Fruit fly (Drosophila melanogaster) whole organism, embryonic: ENCODE data around the gene shf.
A peak's percentile ranks its signal among the peaks of the same experiment; 100 is the strongest.

Experiments used
- Atf3 ChIP-seq: fragments of 200-800 bp; sonication (Bioruptor generic); optimal IDR thresholded peaks from 3 replicates; lab custom pipeline; 2016; ENCODE audit warnings: missing biosample characterization, missing genetic modification characterization
- CG11696 ChIP-seq: fragments of 200-800 bp; sonication (Bioruptor generic); IDR thresholded peaks from 2 replicates; pipeline ENCODE4 v1.3.6; 2022; ENCODE audit warnings: missing biosample characterization, missing genetic modification characterization
- CG1233 ChIP-seq: fragments of 200-800 bp; sonication (Bioruptor generic); optimal IDR thresholded peaks from 4 replicates; lab custom pipeline; 2018; ENCODE audit warnings: missing biosample characterization, mild to moderate bottlenecking, missing genetic modification characterization
- CG13894 ChIP-seq: fragments of 200-800 bp; sonication (Bioruptor generic); optimal IDR thresholded peaks from 3 replicates; lab custom pipeline; 2018; ENCODE audit warnings: missing biosample characterization, mild to moderate bottlenecking, missing genetic modification characterization, moderate library complexity
- CG14965 ChIP-seq: fragments of 200-800 bp; sonication (Bioruptor generic); optimal IDR thresholded peaks from 2 replicates; lab custom pipeline; 2016; ENCODE audit warnings: missing biosample characterization, missing genetic modification characterization, borderline replicate concordance
- CG1647 ChIP-seq: fragments of 200-800 bp; sonication (Bioruptor generic); optimal IDR thresholded peaks from 3 replicates; lab custom pipeline; 2016; ENCODE audit warnings: missing biosample characterization, missing genetic modification characterization
- CG17186 ChIP-seq: fragments of 200-800 bp; sonication (Bioruptor generic); optimal IDR thresholded peaks from 3 replicates; lab custom pipeline; 2017; ENCODE audit warnings: missing biosample characterization, missing genetic modification reagents, missing genetic modification characterization
- CG17385 ChIP-seq: fragments of 200-800 bp; sonication (Bioruptor generic); optimal IDR thresholded peaks from 3 replicates; lab custom pipeline; 2018; ENCODE audit warnings: missing biosample characterization, mild to moderate bottlenecking, missing genetic modification characterization
- CG30431 ChIP-seq: fragments of 200-800 bp; sonication (Bioruptor generic); optimal IDR thresholded peaks from 2 replicates; lab custom pipeline; 2017; ENCODE audit warnings: missing biosample characterization, missing genetic modification characterization
- CG4282 ChIP-seq: fragments of 200-800 bp; sonication (Bioruptor generic); optimal IDR thresholded peaks from 2 replicates; lab custom pipeline; 2016; ENCODE audit warnings: missing biosample characterization, missing genetic modification characterization
- CG5180 ChIP-seq: fragments of 200-800 bp; sonication (Bioruptor generic); optimal IDR thresholded peaks from 3 replicates; lab custom pipeline; 2017; ENCODE audit warnings: missing biosample characterization, missing genetic modification characterization, mild to moderate bottlenecking, moderate library complexity, missing genetic modification reagents
- CG5245 ChIP-seq: fragments of 200-800 bp; sonication (Bioruptor generic); optimal IDR thresholded peaks from 3 replicates; lab custom pipeline; 2016; ENCODE audit warnings: missing biosample characterization, missing genetic modification characterization
- CG7372 ChIP-seq: fragments of 200-800 bp; sonication (Bioruptor generic); IDR thresholded peaks from 2 replicates; pipeline ENCODE4 v1.3.6; 2022; ENCODE audit warnings: missing biosample characterization, missing genetic modification characterization
- CG7556 ChIP-seq: fragments of 200-800 bp; sonication (Bioruptor generic); optimal IDR thresholded peaks from 2 replicates; lab custom pipeline; 2017; ENCODE audit warnings: missing biosample characterization, mild to moderate bottlenecking, missing genetic modification characterization
- CG7839 ChIP-seq: fragments of 200-800 bp; sonication (Bioruptor generic); optimal IDR thresholded peaks from 3 replicates; lab custom pipeline; 2018; ENCODE audit warnings: missing biosample characterization, mild to moderate bottlenecking, missing genetic modification characterization, moderate library complexity
- CG8924 ChIP-seq: fragments of 200-800 bp; optimal IDR thresholded peaks from 3 replicates; lab custom pipeline; 2019; ENCODE audit warnings: missing biosample characterization, mild to moderate bottlenecking, missing genetic modification characterization, moderate library complexity
- CG9609 ChIP-seq: fragments of 200-800 bp; sonication (Bioruptor generic); optimal IDR thresholded peaks from 3 replicates; lab custom pipeline; 2016; ENCODE audit warnings: missing biosample characterization, missing genetic modification characterization
- D19A ChIP-seq: fragments of 200-800 bp; optimal IDR thresholded peaks from 3 replicates; lab custom pipeline; 2019; ENCODE audit warnings: missing biosample characterization, mild to moderate bottlenecking, missing genetic modification characterization, moderate library complexity
- D19B ChIP-seq: fragments of 200-800 bp; sonication (Bioruptor generic); optimal IDR thresholded peaks from 2 replicates; lab custom pipeline; 2017; ENCODE audit warnings: missing biosample characterization, mild to moderate bottlenecking, missing genetic modification characterization
- Gsc ChIP-seq: fragments of 200-800 bp; sonication (Bioruptor generic); IDR thresholded peaks from 2 replicates; pipeline ENCODE4 v1.3.6; 2022; ENCODE audit warnings: missing biosample characterization, missing genetic modification characterization
- H15 ChIP-seq: fragments of 200-800 bp; sonication (Bioruptor generic); IDR thresholded peaks from 3 replicates; pipeline ENCODE4 v1.3.6; 2022; ENCODE audit warnings: missing biosample characterization, missing genetic modification characterization
- Hey ChIP-seq: fragments of 200-800 bp; sonication (Bioruptor generic); optimal IDR thresholded peaks from 3 replicates; lab custom pipeline; 2018; ENCODE audit warnings: missing biosample characterization, mild to moderate bottlenecking, missing genetic modification characterization
- HmgZ ChIP-seq: fragments of 200-800 bp; sonication (Bioruptor generic); optimal IDR thresholded peaks from 2 replicates; lab custom pipeline; 2018; ENCODE audit warnings: missing biosample characterization, mild to moderate bottlenecking, missing genetic modification characterization
- Hr78 ChIP-seq, 2 experiments: fragments of 200-800 bp in 1 of 2; fragments of >200 bp in 1 of 2; sonication (Bioruptor generic) in 1 of 2; optimal IDR thresholded peaks; 2 replicates each; lab custom pipeline; 2017 to 2019; ENCODE audit warnings: missing biosample characterization in 2 of 2, missing genetic modification characterization in 2 of 2, mild to moderate bottlenecking in 1 of 2, moderate library complexity in 1 of 2
- Nf-YC ChIP-seq: fragments of 200-800 bp; optimal IDR thresholded peaks from 3 replicates; lab custom pipeline; 2019; ENCODE audit warnings: missing biosample characterization, mild to moderate bottlenecking, missing genetic modification characterization, moderate library complexity
- Oaz ChIP-seq: fragments of 200-800 bp; sonication (Bioruptor generic); IDR thresholded peaks from 2 replicates; pipeline ENCODE4 v1.3.6; 2022; ENCODE audit warnings: missing biosample characterization, missing genetic modification characterization
- Ptx1 ChIP-seq: fragments of 200-800 bp; sonication (Bioruptor generic); IDR thresholded peaks from 2 replicates; pipeline ENCODE4 v1.3.6; 2022; ENCODE audit warnings: missing biosample characterization, missing genetic modification characterization
- Side ChIP-seq: fragments of 200-800 bp; sonication (Bioruptor generic); optimal IDR thresholded peaks from 2 replicates; lab custom pipeline; 2016; ENCODE audit warnings: missing biosample characterization, missing genetic modification characterization
- Xrp1 ChIP-seq: fragments of 200-800 bp; sonication (Bioruptor generic); IDR thresholded peaks from 2 replicates; pipeline ENCODE4 v1.3.6; 2022; ENCODE audit warnings: missing biosample characterization, missing genetic modification characterization
- aop ChIP-seq: fragments of 200-800 bp; sonication (Bioruptor generic); IDR thresholded peaks from 2 replicates; pipeline ENCODE4 v1.3.6; 2022; ENCODE audit warnings: missing biosample characterization, missing genetic modification characterization
- ato ChIP-seq: fragments of 200-800 bp; sonication (Bioruptor generic); IDR thresholded peaks from 2 replicates; pipeline ENCODE4 v1.3.6; 2022; ENCODE audit warnings: missing biosample characterization, missing genetic modification characterization; ENCODE audit not compliant: partially characterized antibody
- bbx ChIP-seq: fragments of 200-800 bp; sonication (Bioruptor generic); IDR thresholded peaks from 2 replicates; pipeline ENCODE4 v1.3.6; 2022; ENCODE audit warnings: missing biosample characterization, missing genetic modification characterization; ENCODE audit not compliant: partially characterized antibody
- bigmax ChIP-seq: fragments of 200-800 bp; sonication (Bioruptor generic); optimal IDR thresholded peaks from 2 replicates; lab custom pipeline; 2018; ENCODE audit warnings: missing biosample characterization, mild to moderate bottlenecking, missing genetic modification characterization
- cad ChIP-seq: fragments of >200 bp; optimal IDR thresholded peaks from 2 replicates; lab custom pipeline; 2017; ENCODE audit warnings: missing biosample characterization, missing genetic modification characterization
- chif ChIP-seq, 2 experiments: fragments of 200-800 bp; sonication (Bioruptor generic); optimal IDR thresholded peaks; 3 replicates each; lab custom pipeline; 2016; ENCODE audit warnings: missing biosample characterization in 2 of 2, missing genetic modification characterization in 2 of 2
- chm ChIP-seq: fragments of 200-800 bp; sonication (Bioruptor generic); IDR thresholded peaks from 2 replicates; pipeline ENCODE4 v1.3.6; 2022; ENCODE audit warnings: missing biosample characterization, missing genetic modification characterization
- da ChIP-seq: fragments of 200-800 bp; sonication (Bioruptor generic); optimal IDR thresholded peaks from 2 replicates; lab custom pipeline; 2016; ENCODE audit warnings: missing biosample characterization, missing genetic modification characterization
- dpn ChIP-seq, 2 experiments: fragments of 200-800 bp; sonication (Bioruptor generic); optimal IDR thresholded peaks; 3 replicates each; lab custom pipeline; 2016; ENCODE audit warnings: missing biosample characterization in 2 of 2, missing genetic modification characterization in 2 of 2
- gcm ChIP-seq: fragments of 200-800 bp; sonication (Bioruptor generic); optimal IDR thresholded peaks from 2 replicates; lab custom pipeline; 2019; ENCODE audit warnings: missing biosample characterization, mild to moderate bottlenecking, missing genetic modification characterization, moderate library complexity
- h ChIP-seq: fragments of >200 bp; optimal IDR thresholded peaks from 2 replicates; lab custom pipeline; 2017
- lov ChIP-seq, 2 experiments: fragments of 200-800 bp in 1 of 2; fragments of >200 bp in 1 of 2; sonication (Bioruptor generic) in 1 of 2; IDR thresholded peaks in 1 of 2; optimal IDR thresholded peaks in 1 of 2; 2 replicates in 1 of 2; 3 replicates in 1 of 2; pipeline versions ENCODE4 v1.3.6 to Lab custom; 2017 to 2022; ENCODE audit warnings: missing biosample characterization in 1 of 2, missing genetic modification characterization in 1 of 2
- luna ChIP-seq: fragments of 200-800 bp; sonication (Bioruptor generic); optimal IDR thresholded peaks from 2 replicates; lab custom pipeline; 2016; ENCODE audit warnings: missing biosample characterization, missing genetic modification characterization
- nau ChIP-seq: fragments of 200-800 bp; sonication (Bioruptor generic); optimal IDR thresholded peaks from 3 replicates; lab custom pipeline; 2017; ENCODE audit warnings: missing biosample characterization, mild to moderate bottlenecking, missing genetic modification characterization, missing genetic modification reagents
- nerfin-2 ChIP-seq: fragments of 200-800 bp; sonication (Bioruptor generic); IDR thresholded peaks from 2 replicates; pipeline ENCODE4 v1.3.6; 2022; ENCODE audit warnings: missing biosample characterization, missing genetic modification characterization; ENCODE audit not compliant: partially characterized antibody
- pan ChIP-seq, 4 experiments: fragments of >200 bp in 3 of 4; fragments of 200-800 bp in 1 of 4; sonication (Bioruptor generic) in 1 of 4; optimal IDR thresholded peaks in 3 of 4; IDR thresholded peaks in 1 of 4; 2 replicates each; pipeline versions ENCODE4 v1.3.6 to Lab custom; 2017 to 2022; ENCODE audit warnings: missing biosample characterization in 2 of 4, missing genetic modification characterization in 2 of 4, mixed read lengths in 1 of 4
- repo ChIP-seq: fragments of 200-800 bp; sonication (Bioruptor generic); optimal IDR thresholded peaks from 2 replicates; lab custom pipeline; 2016; ENCODE audit warnings: missing biosample characterization, missing genetic modification characterization
- sim ChIP-seq: fragments of 200-800 bp; sonication (Bioruptor generic); IDR thresholded peaks from 2 replicates; pipeline ENCODE4 v1.3.6; 2022; ENCODE audit warnings: missing biosample characterization, missing genetic modification characterization
- tx ChIP-seq: fragments of 200-800 bp; sonication (Bioruptor generic); optimal IDR thresholded peaks from 2 replicates; lab custom pipeline; 2016; ENCODE audit warnings: missing biosample characterization, missing genetic modification characterization
- wdn ChIP-seq: fragments of 200-800 bp; sonication (Bioruptor generic); IDR thresholded peaks from 2 replicates; pipeline ENCODE4 v1.3.6; 2022; ENCODE audit warnings: missing biosample characterization, missing genetic modification characterization
- zfh1 ChIP-seq: fragments of 200-800 bp; sonication (Bioruptor generic); IDR thresholded peaks from 3 replicates; pipeline ENCODE4 v1.3.6; 2022; ENCODE audit warnings: missing biosample characterization, missing genetic modification characterization

shf gene

DNA sequence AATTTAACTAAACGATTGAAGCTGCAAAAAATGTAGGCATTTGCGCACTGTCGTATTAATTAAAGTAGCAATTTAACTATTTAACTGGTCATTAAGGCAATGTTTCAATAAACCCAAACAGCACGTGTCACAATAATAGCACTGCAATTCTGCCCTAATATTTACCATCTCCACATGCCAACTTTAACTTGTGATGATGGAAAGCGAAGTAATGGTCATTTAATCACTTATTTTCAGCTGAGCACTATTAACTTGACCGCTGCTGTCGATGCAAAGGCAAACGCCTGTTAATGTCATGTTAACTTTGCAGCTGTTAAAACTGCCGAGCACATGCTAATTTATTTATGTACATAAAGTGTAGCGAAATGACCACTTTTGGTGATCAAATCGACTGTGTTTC lies 14.7 kb upstream of the shf start (continued):
- TF ChIP-seq nerfin-2 (GFP tag; lab: Robert Waterston, UW) = no peak
- peak; percentile 79 for TF ChIP-seq CG8924
- peak; percentile 74 to 79 for TF ChIP-seq chif (GFP tag; optimal IDR thresholded peaks at IDR 0.05; lab: Kevin White, UChicago)
- TF ChIP-seq Xrp1 (GFP tag; lab: Robert Waterston, UW) = peak; percentile 84
- TF ChIP-seq Hey (tag; lab: Kevin White, UChicago) = peak; percentile 53
- no peak for TF ChIP-seq lov (optimal IDR thresholded peaks at IDR 0.05; lab: Kevin White, UChicago)
- TF ChIP-seq lov (GFP tag; IDR thresholded peaks at IDR 0.05; lab: Robert Waterston, UW) = peak; percentile 62; the same call in 1 of the 3 replicates
- TF ChIP-seq pan (optimal IDR thresholded peaks at IDR 0.05; lab: Kevin White, UChicago) = no peak
- peak in 1 of 2 experiments; percentile 92 for TF ChIP-seq pan (GFP tag; optimal IDR thresholded peaks at IDR 0.05 in 1 of 2, IDR thresholded peaks at IDR 0.05 in 1 of 2)
- TF ChIP-seq CG13894 (tag; lab: Kevin White, UChicago) = peak; percentile 31
- TF ChIP-seq h (lab: Kevin White, UChicago) = no peak
- TF ChIP-seq gcm (GFP tag; lab: Kevin White, UChicago) = peak; percentile 54
- TF ChIP-seq bigmax (GFP tag; lab: Kevin White, UChicago) = no peak
- TF ChIP-seq Oaz = peak; percentile 65; the same call in 1 of the 2 replicates
- peak; percentile 83 for TF ChIP-seq CG1233 (GFP tag; lab: Kevin White, UChicago)
- TF ChIP-seq CG5245 (GFP tag; lab: Kevin White, UChicago) = peak; percentile 78
- TF ChIP-seq CG11696 (GFP tag; lab: Robert Waterston, UW) = peak; percentile 95
- peak; percentile 89 for TF ChIP-seq CG7839 (tag; lab: Kevin White, UChicago)
- TF ChIP-seq Hr78 (GFP tag; optimal IDR thresholded peaks at IDR 0.05; lab: Kevin White, UChicago) = no peak
- peak; percentile 78 for TF ChIP-seq repo (GFP tag; lab: Kevin White, UChicago)
- peak; percentile 57 for TF ChIP-seq tx
- TF ChIP-seq ato (GFP tag; lab: Robert Waterston, UW) = no peak
- TF ChIP-seq cad (GFP tag; lab: Kevin White, UChicago) = no peak
- TF ChIP-seq aop (GFP tag; lab: Robert Waterston, UW) = peak; percentile 55; the same call in 1 of the 2 replicates
- peak; percentile 8 for TF ChIP-seq CG14965 (GFP tag; lab: Kevin White, UChicago)
- TF ChIP-seq Ptx1 (GFP tag; lab: Robert Waterston, UW) = peak; percentile 84
- peak; percentile 59; the same call in 1 of the 2 replicates for TF ChIP-seq sim (GFP tag; lab: Robert Waterston, UW)
- TF ChIP-seq CG7556 (GFP tag; lab: Kevin White, UChicago) = peak; percentile 76
- TF ChIP-seq CG9609 (GFP tag; lab: Kevin White, UChicago) = peak; percentile 70
- peak; percentile 59 for TF ChIP-seq luna (GFP tag; lab: Kevin White, UChicago)
- TF ChIP-seq CG4282 = peak; percentile 50
- TF ChIP-seq da (GFP tag; lab: Kevin White, UChicago) = peak; percentile 31
- peak; percentile 65 for TF ChIP-seq CG5180 (GFP tag; lab: Kevin White, UChicago)
- TF ChIP-seq CG17186 = peak; percentile 15
- peak; percentile 65 for TF ChIP-seq Side (GFP tag; lab: Kevin White, UChicago)
- peak; percentile 60 for TF ChIP-seq D19A (tag; lab: Kevin White, UChicago)
- peak; percentile 7 for TF ChIP-seq Nf-YC (tag; lab: Kevin White, UChicago)
- TF ChIP-seq D19B = peak; percentile 72
- peak; percentile 70 for TF ChIP-seq H15
- TF ChIP-seq CG17385 (GFP tag; lab: Kevin White, UChicago) = peak; percentile 80
- peak; percentile 67 for TF ChIP-seq nau (GFP tag; lab: Kevin White, UChicago)
- peak; percentile 84 to 90 for TF ChIP-seq dpn (GFP tag; optimal IDR thresholded peaks at IDR 0.05; lab: Kevin White, UChicago)
- TF ChIP-seq Atf3 (GFP tag; lab: Kevin White, UChicago) = peak; percentile 74
- no peak for TF ChIP-seq bbx (GFP tag; lab: Robert Waterston, UW)
- peak; percentile 81 for TF ChIP-seq HmgZ (tag; lab: Kevin White, UChicago)
- peak; percentile 73; the same call in 1 of the 2 replicates for TF ChIP-seq chm (GFP tag; lab: Robert Waterston, UW)
- peak; percentile 87 for TF ChIP-seq zfh1 (GFP tag; lab: Robert Waterston, UW)
- peak; percentile 75 for TF ChIP-seq CG30431 (GFP tag; lab: Kevin White, UChicago)
- peak; percentile 40; the same call in 1 of the 2 replicates for TF ChIP-seq Gsc (GFP tag; lab: Robert Waterston, UW)
- peak; percentile 72 for TF ChIP-seq wdn (GFP tag; lab: Robert Waterston, UW)
- TF ChIP-seq CG1647 (GFP tag; lab: Kevin White, UChicago) = peak; percentile 78
- peak; percentile 76 for TF ChIP-seq CG7372
